Worm (Caenorhabditis elegans) whole organism, L4/young adult: ENCODE data around the gene kin-20.

Source experiments
- W03F9.2 ChIP-seq: fragments of 150-350 bp; optimal IDR thresholded peaks from 2 replicates; lab custom pipeline; 2014; ENCODE audit warnings: missing biosample characterization, missing genetic modification characterization
- him-1 ChIP-seq: sonication (generic microtip); optimal IDR thresholded peaks from 2 replicates; lab custom pipeline; 2016; ENCODE audit warnings: missing genotype, missing genetic modification reagents, missing genetic modification characterization, missing compliant biosample characterization

DNA sequence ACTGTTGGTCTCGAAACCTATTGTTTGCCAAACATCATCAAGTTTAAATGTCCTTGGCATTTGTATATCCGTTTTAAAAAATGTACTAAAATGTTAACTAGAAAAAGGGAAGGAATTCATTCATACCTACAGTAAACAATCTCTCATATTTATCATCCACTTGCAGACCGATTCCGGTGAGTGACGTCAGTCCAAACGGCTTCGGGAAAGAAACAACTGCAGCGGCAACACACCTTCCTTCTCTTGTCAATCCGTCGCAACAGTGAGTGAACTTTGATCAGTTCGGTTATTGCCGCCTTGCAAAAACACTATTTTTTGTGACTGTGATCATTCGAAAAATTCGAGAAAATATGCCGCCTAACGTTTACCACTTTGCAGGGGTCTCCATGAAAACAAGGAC is 13.4 kb downstream of the kin-20 start:
- no peak for TF ChIP-seq him-1 (tag; lab: Kevin White, UChicago)
- TF ChIP-seq W03F9.2 (tag; lab: Kevin White, UChicago) = no peak
